Fruit fly (Drosophila melanogaster): ENCODE results near the gene CG34250.

The CG34250 gene

dm6 chr3L:17474711-17475451 lies 1.1 kb upstream of the CG34250 start, which contains the start of the genes UQCR-Q and CG46525 (continued):
- no peak for TF ChIP-seq pan (optimal IDR thresholded peaks at IDR 0.05)
- no peak for TF ChIP-seq pan (GFP tag; optimal IDR thresholded peaks at IDR 0.05 in 1 of 2, IDR thresholded peaks at IDR 0.05 in 1 of 2)
- peak; percentile 85 for TF ChIP-seq HmgZ (tag; optimal IDR thresholded peaks at IDR 0.05)
- TF ChIP-seq so (GFP tag; IDR thresholded peaks at IDR 0.05), result no peak
- TF ChIP-seq Dek (tag; optimal IDR thresholded peaks at IDR 0.05), result peak; percentile 50
- TF ChIP-seq dpn (GFP tag; optimal IDR thresholded peaks at IDR 0.05), result no peak
- peak; percentile 33; the same call in 1 of the 4 replicates for TF ChIP-seq chinmo (GFP tag; IDR thresholded peaks at IDR 0.05; ENCODE audit: partially characterized antibody)
- no peak for TF ChIP-seq CG5245 (GFP tag; optimal IDR thresholded peaks at IDR 0.05)
- no peak for TF ChIP-seq CG31388 (GFP tag; optimal IDR thresholded peaks at IDR 0.05)
- peak; percentile 15 for TF ChIP-seq grau (tag; optimal IDR thresholded peaks at IDR 0.05)
- no peak for TF ChIP-seq peb (GFP tag; IDR thresholded peaks at IDR 0.05)
- peak in 1 of 2 experiments; percentile 55 for TF ChIP-seq crp (GFP tag; optimal IDR thresholded peaks at IDR 0.05)
- TF ChIP-seq CG1603 (tag; optimal IDR thresholded peaks at IDR 0.05), result peak; percentile 72
- TF ChIP-seq Sin3A (optimal IDR thresholded peaks at IDR 0.05), result peak; percentile 25
- peak; percentile 18; the same call in 1 of the 2 replicates for TF ChIP-seq CG3847 (GFP tag; IDR thresholded peaks at IDR 0.05)
- peak; percentile 82 for TF ChIP-seq Dp (GFP tag; optimal IDR thresholded peaks at IDR 0.05)
- TF ChIP-seq BEAF-32 (GFP tag; optimal IDR thresholded peaks at IDR 0.05), result peak; percentile 45
- TF ChIP-seq cato (GFP tag; optimal IDR thresholded peaks at IDR 0.05; ENCODE audit: borderline replicate concordance), result no peak
- peak; percentile 7; the same call in 1 of the 3 replicates for TF ChIP-seq HLH4C (GFP tag; IDR thresholded peaks at IDR 0.05; ENCODE audit: partially characterized antibody)
- no peak for TF ChIP-seq Sry-β (GFP tag; optimal IDR thresholded peaks at IDR 0.05)
- TF ChIP-seq Pdp1 (GFP tag; optimal IDR thresholded peaks at IDR 0.05), result peak in 1 of 2 experiments; percentile 96
- TF ChIP-seq B-H2 (GFP tag; optimal IDR thresholded peaks at IDR 0.05), result peak; percentile 59
- peak; percentile 62 for TF ChIP-seq CG42726 (GFP tag; IDR thresholded peaks at IDR 0.05; ENCODE audit: partially characterized antibody)
- no peak for TF ChIP-seq cwo (GFP tag; optimal IDR thresholded peaks at IDR 0.05)
- peak; percentile 59 for TF ChIP-seq exex (tag; optimal IDR thresholded peaks at IDR 0.05)
- TF ChIP-seq aop (GFP tag; IDR thresholded peaks at IDR 0.05), result no peak
- peak; percentile 75 for TF ChIP-seq CTCF (GFP tag; optimal IDR thresholded peaks at IDR 0.05)
- no peak for TF ChIP-seq sr (GFP tag; IDR thresholded peaks at IDR 0.05)
- TF ChIP-seq CG7556 (GFP tag; optimal IDR thresholded peaks at IDR 0.05), result no peak
- no peak for TF ChIP-seq CG14965 (GFP tag; optimal IDR thresholded peaks at IDR 0.05; ENCODE audit: borderline replicate concordance)
- no peak for TF ChIP-seq CG14014 (GFP tag; IDR thresholded peaks at IDR 0.05)
- TF ChIP-seq sug (tag; optimal IDR thresholded peaks at IDR 0.05), result peak; percentile 35
- TF ChIP-seq ERR (GFP tag; optimal IDR thresholded peaks at IDR 0.05), result no peak
- peak; percentile 72 for TF ChIP-seq stwl (tag; optimal IDR thresholded peaks at IDR 0.05)
- TF ChIP-seq bbx (GFP tag; IDR thresholded peaks at IDR 0.05; ENCODE audit: partially characterized antibody), result peak; percentile 45; the same call in 1 of the 2 replicates
- peak; percentile 97 for TF ChIP-seq pzg (GFP tag; optimal IDR thresholded peaks at IDR 0.05)
- TF ChIP-seq HLH3B (GFP tag; IDR thresholded peaks at IDR 0.05), result no peak
- TF ChIP-seq zfh2 (GFP tag; optimal IDR thresholded peaks at IDR 0.05), result no peak
- TF ChIP-seq CG2712 (tag; optimal IDR thresholded peaks at IDR 0.05), result peak; percentile 56
- TF ChIP-seq CG10267 (tag; optimal IDR thresholded peaks at IDR 0.05), result peak; percentile 59
- TF ChIP-seq CG2129 (GFP tag; IDR thresholded peaks at IDR 0.05; ENCODE audit: partially characterized antibody), result no peak
- no peak; the same call in 2 of the 3 replicates for TF ChIP-seq Opbp (GFP tag; IDR thresholded peaks at IDR 0.05; ENCODE audit: partially characterized antibody)
- peak; percentile 58 for TF ChIP-seq CG15601 (tag; optimal IDR thresholded peaks at IDR 0.05)
- peak; percentile 0 for TF ChIP-seq HLH54F (GFP tag; optimal IDR thresholded peaks at IDR 0.05)
- 0 out of 2 replicates have a peak, but pooled peaks have one; percentile 36 for TF ChIP-seq unc-4 (GFP tag; IDR thresholded peaks at IDR 0.05; ENCODE audit: partially characterized antibody)
- TF ChIP-seq NfI (GFP tag; optimal IDR thresholded peaks at IDR 0.05), result peak; percentile 15
- no peak for TF ChIP-seq CG9437 (GFP tag; optimal IDR thresholded peaks at IDR 0.05)
- no peak for TF ChIP-seq CG14860 (GFP tag; IDR thresholded peaks at IDR 0.05; ENCODE audit: partially characterized antibody)
